Fruit fly (Drosophila melanogaster) Kc167 (cell line): ENCODE results near the gene CG7778.

Source experiments
- Myc ChIP-seq: fragments of >200 bp; optimal IDR thresholded peaks from 2 replicates; lab custom pipeline; 2017; ENCODE audit warnings: missing external identifiers
- Sin3A ChIP-seq: fragments of >200 bp; optimal IDR thresholded peaks from 2 replicates; lab custom pipeline; 2018; ENCODE audit warnings: missing external identifiers
- h ChIP-seq: fragments of >200 bp; optimal IDR thresholded peaks from 3 replicates; lab custom pipeline; 2018; ENCODE audit warnings: missing external identifiers
- psq ChIP-seq: fragments of >200 bp; optimal IDR thresholded peaks from 2 replicates; lab custom pipeline; 2017; ENCODE audit warnings: missing external identifiers

DNA sequence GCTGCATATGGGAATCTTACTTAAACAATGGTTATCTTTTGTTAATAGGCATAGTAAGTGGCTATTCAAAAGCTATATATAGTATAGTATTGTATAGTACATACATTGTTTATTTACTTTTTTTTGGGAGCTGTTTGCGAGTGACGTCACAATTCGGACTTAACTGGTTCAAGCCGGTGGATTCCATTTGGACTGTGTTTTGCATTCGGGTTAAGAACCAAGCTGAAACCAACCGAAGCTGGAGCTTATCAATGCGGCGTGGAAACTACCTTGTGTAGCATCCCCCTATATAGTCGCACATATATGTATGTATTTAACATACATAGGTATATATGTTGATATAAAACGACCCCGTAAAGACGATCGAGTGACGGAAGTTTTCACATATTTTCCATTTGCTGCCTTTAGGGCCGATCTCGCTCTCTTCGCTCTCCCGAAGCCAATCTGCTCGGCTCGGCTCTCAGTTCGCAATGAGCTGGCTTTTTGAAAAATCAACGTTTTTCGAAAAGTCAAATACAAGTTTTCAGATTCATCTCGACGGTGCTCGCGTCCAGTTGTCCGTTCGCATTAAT lies 17.8 kb upstream of the CG7778 start:
- TF ChIP-seq psq = no peak
- no peak for TF ChIP-seq h (lab: Kevin White, UChicago)
- no peak for TF ChIP-seq Sin3A (lab: Kevin White, UChicago)
- no peak for TF ChIP-seq Myc (lab: Kevin White, UChicago)
